Worm (Caenorhabditis elegans) whole organism, L1 larva: ENCODE results near the gene twk-7.

Experiments
- F16B12.6 ChIP-seq: fragments of 150-350 bp; optimal IDR thresholded peaks from 2 replicates; lab custom pipeline; 2014; ENCODE audit warnings: missing biosample characterization, missing genetic modification characterization
- alr-1 ChIP-seq: fragments of 200-800 bp; sonication (Bioruptor generic); optimal IDR thresholded peaks from 2 replicates; lab custom pipeline; 2018; ENCODE audit warnings: borderline replicate concordance, mild to moderate bottlenecking, missing genetic modification characterization, missing compliant biosample characterization
- blmp-1 ChIP-seq: fragments of 150-350 bp; optimal IDR thresholded peaks from 2 replicates; lab custom pipeline; 2014; ENCODE audit warnings: missing biosample characterization, missing genetic modification characterization
- dpl-1 ChIP-seq, 3 experiments: fragments of 150-350 bp in 2 of 3; sonication (generic microtip) in 1 of 3; optimal IDR thresholded peaks; 2 replicates each; lab custom pipeline; 2014 to 2017; ENCODE audit warnings: missing biosample characterization in 3 of 3, missing genetic modification characterization in 3 of 3, missing genetic modification reagents in 3 of 3
- dsc-1 ChIP-seq: sonication (generic microtip); optimal IDR thresholded peaks from 2 replicates; lab custom pipeline; 2016; ENCODE audit warnings: mild to moderate bottlenecking, missing genetic modification characterization, missing compliant biosample characterization
- efl-1 ChIP-seq, 4 experiments: fragments of 150-350 bp; optimal IDR thresholded peaks in 3 of 4; peaks in 1 of 4; 1 replicate in 1 of 4; 2 replicates in 3 of 4; lab custom pipeline; 2014; ENCODE audit warnings: missing biosample characterization in 2 of 4, missing genetic modification characterization in 2 of 4, missing genetic modification reagents in 2 of 4
- egl-13 ChIP-seq: sonication (generic microtip); optimal IDR thresholded peaks from 2 replicates; lab custom pipeline; 2016; ENCODE audit warnings: missing genotype, missing genetic modification reagents, missing genetic modification characterization, missing compliant biosample characterization
- egl-27 ChIP-seq, 2 experiments: fragments of 150-350 bp in 1 of 2; sonication (generic microtip); optimal IDR thresholded peaks; 3 replicates each; lab custom pipeline; 2017 to 2018; ENCODE audit warnings: missing biosample characterization in 2 of 2, missing genetic modification characterization in 2 of 2, missing genetic modification reagents in 2 of 2
- elt-2 ChIP-seq: sonication (generic microtip); optimal IDR thresholded peaks from 2 replicates; lab custom pipeline; 2016; ENCODE audit warnings: missing genetic modification characterization, mild to moderate bottlenecking, inconsistent platforms, missing compliant biosample characterization, missing genetic modification reagents
- elt-3 ChIP-seq, 6 experiments: fragments of 150-350 bp in 1 of 6; sonication (generic microtip); optimal IDR thresholded peaks; 2 replicates each; lab custom pipeline; 2017 to 2018; ENCODE audit warnings: missing biosample characterization in 6 of 6, missing genetic modification characterization in 6 of 6, inconsistent platforms in 1 of 6
- fkh-10 ChIP-seq: sonication (generic microtip); optimal IDR thresholded peaks from 2 replicates; lab custom pipeline; 2017; ENCODE audit warnings: missing biosample characterization, missing genetic modification reagents, missing genetic modification characterization
- fkh-4 ChIP-seq: sonication (generic microtip); optimal IDR thresholded peaks from 2 replicates; lab custom pipeline; 2016; ENCODE audit warnings: missing compliant biosample characterization, missing genetic modification characterization, borderline replicate concordance
- fkh-8 ChIP-seq: sonication (generic microtip); optimal IDR thresholded peaks from 2 replicates; lab custom pipeline; 2016; ENCODE audit warnings: mild to moderate bottlenecking, missing genetic modification characterization, missing compliant biosample characterization
- fos-1 ChIP-seq: fragments of 150-350 bp; optimal IDR thresholded peaks from 2 replicates; lab custom pipeline; 2014; ENCODE audit warnings: missing biosample characterization, missing genetic modification characterization
- hlh-17 ChIP-seq: fragments of 200-800 bp; sonication (Bioruptor generic); optimal IDR thresholded peaks from 2 replicates; lab custom pipeline; 2018; ENCODE audit warnings: missing genetic modification characterization, mild to moderate bottlenecking, missing compliant biosample characterization, moderate library complexity, borderline replicate concordance
- hlh-4 ChIP-seq: sonication (generic microtip); optimal IDR thresholded peaks from 2 replicates; lab custom pipeline; 2016; ENCODE audit warnings: mild to moderate bottlenecking, missing genetic modification characterization, missing compliant biosample characterization
- isw-1 ChIP-seq: fragments of 200-800 bp; sonication (Bioruptor generic); IDR thresholded peaks from 2 replicates; pipeline ENCODE4 v1.3.6; 2022; ENCODE audit warnings: missing genetic modification characterization, missing compliant biosample characterization
- jun-1 ChIP-seq: fragments of 150-350 bp; optimal IDR thresholded peaks from 2 replicates; lab custom pipeline; 2014; ENCODE audit warnings: missing biosample characterization, missing genetic modification reagents, missing genetic modification characterization
- lin-13 ChIP-seq: fragments of 150-350 bp; optimal IDR thresholded peaks from 2 replicates; lab custom pipeline; 2014; ENCODE audit warnings: missing biosample characterization, missing genetic modification reagents, missing genetic modification characterization
- lin-35 ChIP-seq, 2 experiments: fragments of 150-350 bp; optimal IDR thresholded peaks; 2 replicates each; lab custom pipeline; 2014; ENCODE audit warnings: missing biosample characterization in 2 of 2, missing genetic modification characterization in 2 of 2, missing genetic modification reagents in 2 of 2
- lir-3 ChIP-seq: sonication (generic microtip); optimal IDR thresholded peaks from 2 replicates; lab custom pipeline; 2016; ENCODE audit warnings: mild to moderate bottlenecking, missing genetic modification characterization, moderate library complexity, missing compliant biosample characterization; ENCODE audit not compliant: poor library complexity
- mab-9 ChIP-seq: fragments of 200-800 bp; sonication (Bioruptor generic); IDR thresholded peaks from 2 replicates; pipeline ENCODE4 v1.3.6; 2022; ENCODE audit warnings: missing genetic modification reagents, missing genetic modification characterization, missing compliant biosample characterization
- mdl-1 ChIP-seq, 2 experiments: fragments of 150-350 bp; optimal IDR thresholded peaks; 2 replicates each; lab custom pipeline; 2014 to 2017; ENCODE audit warnings: missing biosample characterization in 2 of 2, missing genetic modification characterization in 2 of 2, inconsistent platforms in 1 of 2
- mef-2 ChIP-seq: fragments of 150-350 bp; optimal IDR thresholded peaks from 2 replicates; lab custom pipeline; 2014; ENCODE audit warnings: missing biosample characterization, missing genetic modification characterization
- mep-1 ChIP-seq: fragments of 150-350 bp; optimal IDR thresholded peaks from 2 replicates; lab custom pipeline; 2014; ENCODE audit warnings: missing biosample characterization, missing genetic modification characterization
- nhr-11 ChIP-seq: fragments of 150-350 bp; optimal IDR thresholded peaks from 2 replicates; lab custom pipeline; 2014; ENCODE audit warnings: missing biosample characterization, missing genetic modification characterization
- nhr-19 ChIP-seq: fragments of 200-800 bp; sonication (Bioruptor generic); conservative IDR thresholded peaks from 2 replicates; pipeline ENCODE4 v1.3.6; 2022; ENCODE audit warnings: missing genetic modification characterization, missing compliant biosample characterization
- nhr-28 ChIP-seq: fragments of 150-350 bp; optimal IDR thresholded peaks from 2 replicates; lab custom pipeline; 2014; ENCODE audit warnings: missing biosample characterization, missing genetic modification characterization
- nhr-71 ChIP-seq: sonication (generic microtip); optimal IDR thresholded peaks from 2 replicates; lab custom pipeline; 2016; ENCODE audit warnings: mild to moderate bottlenecking, missing genetic modification characterization, moderate library complexity, missing compliant biosample characterization
- nhr-77 ChIP-seq: fragments of 150-350 bp; optimal IDR thresholded peaks from 2 replicates; lab custom pipeline; 2014; ENCODE audit warnings: missing biosample characterization, missing genetic modification characterization
- nhr-84 ChIP-seq: sonication (generic microtip); optimal IDR thresholded peaks from 2 replicates; lab custom pipeline; 2017; ENCODE audit warnings: missing biosample characterization, missing genetic modification characterization
- nhr-90 ChIP-seq: sonication (generic microtip); optimal IDR thresholded peaks from 2 replicates; lab custom pipeline; 2016; ENCODE audit warnings: mild to moderate bottlenecking, missing genetic modification characterization, missing compliant biosample characterization; ENCODE audit not compliant: poor library complexity
- pax-3 ChIP-seq: fragments of 200-800 bp; sonication (Bioruptor generic); optimal IDR thresholded peaks from 2 replicates; lab custom pipeline; 2018; ENCODE audit warnings: mild to moderate bottlenecking, missing genetic modification characterization, moderate library complexity, missing compliant biosample characterization
- pqm-1 ChIP-seq: sonication (generic microtip); optimal IDR thresholded peaks from 3 replicates; lab custom pipeline; 2017; ENCODE audit warnings: missing biosample characterization, missing genetic modification characterization
- rnt-1 ChIP-seq: sonication (generic microtip); optimal IDR thresholded peaks from 2 replicates; lab custom pipeline; 2016; ENCODE audit warnings: mild to moderate bottlenecking, missing genetic modification characterization, moderate library complexity, missing compliant biosample characterization
- skn-1 ChIP-seq: fragments of 150-350 bp; optimal IDR thresholded peaks from 2 replicates; lab custom pipeline; 2014; ENCODE audit warnings: missing biosample characterization, missing genetic modification characterization
- snu-23 ChIP-seq: sonication (generic microtip); optimal IDR thresholded peaks from 2 replicates; lab custom pipeline; 2016; ENCODE audit warnings: missing genetic modification characterization, missing compliant biosample characterization
- swsn-7 ChIP-seq: sonication (generic microtip); optimal IDR thresholded peaks from 2 replicates; lab custom pipeline; 2016; ENCODE audit warnings: missing genetic modification characterization, missing compliant biosample characterization
- tlp-1 ChIP-seq: fragments of 150-350 bp; optimal IDR thresholded peaks from 2 replicates; lab custom pipeline; 2014; ENCODE audit warnings: missing biosample characterization, missing genetic modification characterization
- unc-30 ChIP-seq: sonication (generic microtip); optimal IDR thresholded peaks from 2 replicates; lab custom pipeline; 2017; ENCODE audit warnings: missing biosample characterization, missing genetic modification characterization
- unc-62 ChIP-seq: fragments of 150-350 bp; optimal IDR thresholded peaks from 2 replicates; lab custom pipeline; 2014; ENCODE audit warnings: missing biosample characterization, missing genetic modification reagents, missing genetic modification characterization
- vab-15 ChIP-seq: sonication (generic microtip); optimal IDR thresholded peaks from 2 replicates; lab custom pipeline; 2017; ENCODE audit warnings: missing genotype, mild to moderate bottlenecking, missing genetic modification characterization, missing compliant biosample characterization
- xbp-1 ChIP-seq: sonication (generic microtip); optimal IDR thresholded peaks from 2 replicates; lab custom pipeline; 2016; ENCODE audit warnings: missing genetic modification characterization, missing compliant biosample characterization
- zip-4 ChIP-seq: fragments of 200-800 bp; sonication (Bioruptor generic); optimal IDR thresholded peaks from 2 replicates; lab custom pipeline; 2018; ENCODE audit warnings: mild to moderate bottlenecking, missing genetic modification characterization, moderate library complexity, missing compliant biosample characterization

Gene twk-7

ce11 chrIII:8688438-8688946 is 45.0 kb upstream of the twk-7 start, which contains the start of gene hadb-1 (continued):
- TF ChIP-seq hlh-17 (no peak), mab-9 (GFP tag; lab: Robert Waterston, UW) (no peak), tlp-1 (no peak), egl-27 (tag; optimal IDR thresholded peaks at IDR 0.05; lab: Kevin White, UChicago) (no peak), snu-23 (GFP tag; lab: Kevin White, UChicago) (peak; percentile 34), zip-4 (GFP tag; lab: Kevin White, UChicago) (no peak), vab-15 (tag; lab: Kevin White, UChicago) (no peak), xbp-1 (tag; lab: Kevin White, UChicago) (no peak), nhr-90 (tag; lab: Kevin White, UChicago) (no peak), isw-1 (GFP tag; lab: Robert Waterston, UW) (no peak), unc-62 (GFP tag; lab: Kevin White, UChicago) (no peak), pax-3 (tag; lab: Kevin White, UChicago) (no peak), dpl-1 (GFP tag; optimal IDR thresholded peaks at IDR 0.05; lab: Kevin White, UChicago) (peak in 1 of 3 experiments; percentile 19), nhr-19 (no peak), hlh-4 (tag; lab: Kevin White, UChicago) (no peak), nhr-28 (tag; lab: Kevin White, UChicago) (no peak), elt-2 (tag; lab: Kevin White, UChicago) (no peak), elt-3 (tag; optimal IDR thresholded peaks at IDR 0.05; lab: Kevin White, UChicago) (peak in 1 of 6 experiments; percentile 66), dsc-1 (no peak), F16B12.6 (tag; lab: Kevin White, UChicago) (no peak), nhr-71 (tag; lab: Kevin White, UChicago) (peak; percentile 38), alr-1 (tag; lab: Kevin White, UChicago) (no peak), fkh-8 (no peak), fos-1 (no peak), jun-1 (tag; lab: Kevin White, UChicago) (no peak), efl-1 (optimal IDR thresholded peaks at IDR 0.05; lab: Kevin White, UChicago) (no peak), efl-1 (GFP tag; optimal IDR thresholded peaks at IDR 0.05 in 1 of 2; lab: Kevin White, UChicago) (peak in 1 of 2 experiments; percentile 53), lin-35 (GFP tag; optimal IDR thresholded peaks at IDR 0.05; lab: Kevin White, UChicago) (peak in 1 of 2 experiments; percentile 28), lin-13 (GFP tag; lab: Kevin White, UChicago) (no peak), rnt-1 (tag; lab: Kevin White, UChicago) (no peak), fkh-10 (GFP tag; lab: Kevin White, UChicago) (no peak), skn-1 (no peak), blmp-1 (peak; percentile 31)
- TF ChIP-seq, all 84 proteins: peak for 12

- no peak for TF ChIP-seq fkh-4 (tag; lab: Kevin White, UChicago)
- no peak for TF ChIP-seq mep-1 (tag; lab: Kevin White, UChicago)
- TF ChIP-seq lir-3 (tag; lab: Kevin White, UChicago) = no peak
- TF ChIP-seq egl-13 = no peak
- no peak for TF ChIP-seq xbp-1 (tag; lab: Kevin White, UChicago)
- TF ChIP-seq mdl-1 (tag; optimal IDR thresholded peaks at IDR 0.05; lab: Kevin White, UChicago) = no peak
- TF ChIP-seq nhr-11 = no peak
- no peak for TF ChIP-seq lin-35 (GFP tag; optimal IDR thresholded peaks at IDR 0.05; lab: Kevin White, UChicago)
- TF ChIP-seq mef-2 (tag; lab: Kevin White, UChicago) = no peak
- TF ChIP-seq pqm-1 (tag; lab: Kevin White, UChicago) = no peak
- TF ChIP-seq swsn-7 (tag; lab: Kevin White, UChicago) = no peak
- TF ChIP-seq nhr-84 = no peak
- TF ChIP-seq unc-30 (tag; lab: Kevin White, UChicago) = no peak
- TF ChIP-seq nhr-77 (tag; lab: Kevin White, UChicago) = no peak
These were observed 42.2 kb upstream of the twk-7 start for ce11 chrIII:8685590-8686240.
